Worm (Caenorhabditis elegans) whole organism, L1 larva: ENCODE measurements around the gene idpb-5.
A peak's percentile ranks its signal among the peaks of the same experiment; 100 is the strongest.

Experiments
- C04F5.9 ChIP-seq: sonication (generic microtip); optimal IDR thresholded peaks from 2 replicates; lab custom pipeline; 2016; ENCODE audit warnings: missing genetic modification characterization, missing compliant biosample characterization
- C16A3.4 ChIP-seq: fragments of 150-350 bp; optimal IDR thresholded peaks from 2 replicates; lab custom pipeline; 2014; ENCODE audit warnings: missing biosample characterization, missing genetic modification characterization
- Y116A8C.19 ChIP-seq: sonication (generic microtip); optimal IDR thresholded peaks from 2 replicates; lab custom pipeline; 2016; ENCODE audit warnings: missing compliant biosample characterization, missing genetic modification characterization, borderline replicate concordance
- aha-1 ChIP-seq: fragments of 150-350 bp; optimal IDR thresholded peaks from 2 replicates; lab custom pipeline; 2014; ENCODE audit warnings: missing biosample characterization, missing genetic modification characterization
- alr-1 ChIP-seq: fragments of 200-800 bp; sonication (Bioruptor generic); optimal IDR thresholded peaks from 2 replicates; lab custom pipeline; 2018; ENCODE audit warnings: borderline replicate concordance, mild to moderate bottlenecking, missing genetic modification characterization, missing compliant biosample characterization
- aly-2 ChIP-seq: fragments of 150-350 bp; optimal IDR thresholded peaks from 2 replicates; lab custom pipeline; 2014; ENCODE audit warnings: missing biosample characterization, missing genetic modification characterization
- ama-1 ChIP-seq: fragments of 150-350 bp; optimal IDR thresholded peaks from 2 replicates; lab custom pipeline; 2014
- blmp-1 ChIP-seq: fragments of 150-350 bp; optimal IDR thresholded peaks from 2 replicates; lab custom pipeline; 2014; ENCODE audit warnings: missing biosample characterization, missing genetic modification characterization
- ceh-63 ChIP-seq: fragments of 200-800 bp; sonication (Bioruptor generic); optimal IDR thresholded peaks from 2 replicates; lab custom pipeline; 2018; ENCODE audit warnings: mild to moderate bottlenecking, missing genetic modification characterization, missing compliant biosample characterization
- ceh-8 ChIP-seq: fragments of 200-800 bp; sonication (Bioruptor generic); optimal IDR thresholded peaks from 2 replicates; lab custom pipeline; 2018; ENCODE audit warnings: mild to moderate bottlenecking, missing genetic modification characterization, moderate library complexity, missing compliant biosample characterization
- ceh-90 ChIP-seq: sonication (generic microtip); optimal IDR thresholded peaks from 2 replicates; lab custom pipeline; 2016; ENCODE audit warnings: missing genetic modification characterization, missing compliant biosample characterization
- dsc-1 ChIP-seq: sonication (generic microtip); optimal IDR thresholded peaks from 2 replicates; lab custom pipeline; 2016; ENCODE audit warnings: mild to moderate bottlenecking, missing genetic modification characterization, missing compliant biosample characterization
- efl-1 ChIP-seq, 4 experiments: fragments of 150-350 bp; optimal IDR thresholded peaks in 3 of 4; peaks in 1 of 4; 1 replicate in 1 of 4; 2 replicates in 3 of 4; lab custom pipeline; 2014; ENCODE audit warnings: missing biosample characterization in 2 of 4, missing genetic modification characterization in 2 of 4, missing genetic modification reagents in 2 of 4
- egl-13 ChIP-seq: sonication (generic microtip); optimal IDR thresholded peaks from 2 replicates; lab custom pipeline; 2016; ENCODE audit warnings: missing genotype, missing genetic modification reagents, missing genetic modification characterization, missing compliant biosample characterization
- egl-27 ChIP-seq, 2 experiments: fragments of 150-350 bp in 1 of 2; sonication (generic microtip); optimal IDR thresholded peaks; 3 replicates each; lab custom pipeline; 2017 to 2018; ENCODE audit warnings: missing biosample characterization in 2 of 2, missing genetic modification characterization in 2 of 2, missing genetic modification reagents in 2 of 2
- elt-2 ChIP-seq: sonication (generic microtip); optimal IDR thresholded peaks from 2 replicates; lab custom pipeline; 2016; ENCODE audit warnings: missing genetic modification characterization, mild to moderate bottlenecking, inconsistent platforms, missing compliant biosample characterization, missing genetic modification reagents
- elt-3 ChIP-seq, 6 experiments: fragments of 150-350 bp in 1 of 6; sonication (generic microtip); optimal IDR thresholded peaks; 2 replicates each; lab custom pipeline; 2017 to 2018; ENCODE audit warnings: missing biosample characterization in 6 of 6, missing genetic modification characterization in 6 of 6, inconsistent platforms in 1 of 6
- hpl-2 ChIP-seq: fragments of 150-350 bp; optimal IDR thresholded peaks from 2 replicates; lab custom pipeline; 2014; ENCODE audit warnings: missing biosample characterization, missing genetic modification reagents, missing genetic modification characterization
- irx-1 ChIP-seq: sonication (generic microtip); optimal IDR thresholded peaks from 2 replicates; lab custom pipeline; 2016; ENCODE audit warnings: missing genetic modification characterization, missing compliant biosample characterization
- isw-1 ChIP-seq: fragments of 200-800 bp; sonication (Bioruptor generic); IDR thresholded peaks from 2 replicates; pipeline ENCODE4 v1.3.6; 2022; ENCODE audit warnings: missing genetic modification characterization, missing compliant biosample characterization
- lin-15B ChIP-seq: fragments of 150-350 bp; sonication (generic microtip); optimal IDR thresholded peaks from 3 replicates; lab custom pipeline; 2014; ENCODE audit warnings: missing biosample characterization, missing genetic modification characterization
- lin-35 ChIP-seq, 2 experiments: fragments of 150-350 bp; optimal IDR thresholded peaks; 2 replicates each; lab custom pipeline; 2014; ENCODE audit warnings: missing biosample characterization in 2 of 2, missing genetic modification characterization in 2 of 2, missing genetic modification reagents in 2 of 2
- mab-9 ChIP-seq: fragments of 200-800 bp; sonication (Bioruptor generic); IDR thresholded peaks from 2 replicates; pipeline ENCODE4 v1.3.6; 2022; ENCODE audit warnings: missing genetic modification reagents, missing genetic modification characterization, missing compliant biosample characterization
- nhr-12 ChIP-seq: sonication (generic microtip); optimal IDR thresholded peaks from 2 replicates; lab custom pipeline; 2017; ENCODE audit warnings: missing biosample characterization, missing genetic modification characterization
- nhr-19 ChIP-seq: fragments of 200-800 bp; sonication (Bioruptor generic); conservative IDR thresholded peaks from 2 replicates; pipeline ENCODE4 v1.3.6; 2022; ENCODE audit warnings: missing genetic modification characterization, missing compliant biosample characterization
- nhr-237 ChIP-seq: fragments of 150-350 bp; optimal IDR thresholded peaks from 2 replicates; lab custom pipeline; 2014; ENCODE audit warnings: missing biosample characterization, missing genetic modification characterization
- nhr-28 ChIP-seq: fragments of 150-350 bp; optimal IDR thresholded peaks from 2 replicates; lab custom pipeline; 2014; ENCODE audit warnings: missing biosample characterization, missing genetic modification characterization
- nhr-47 ChIP-seq: sonication (generic microtip); optimal IDR thresholded peaks from 2 replicates; lab custom pipeline; 2016; ENCODE audit warnings: mild to moderate bottlenecking, missing genetic modification characterization, moderate library complexity, missing compliant biosample characterization
- nhr-76 ChIP-seq: sonication (generic microtip); optimal IDR thresholded peaks from 2 replicates; lab custom pipeline; 2017; ENCODE audit warnings: missing biosample characterization, missing genetic modification characterization
- nhr-84 ChIP-seq: sonication (generic microtip); optimal IDR thresholded peaks from 2 replicates; lab custom pipeline; 2017; ENCODE audit warnings: missing biosample characterization, missing genetic modification characterization
- nhr-85 ChIP-seq: sonication (generic microtip); peaks from one replicate; lab custom pipeline; 2016; ENCODE audit warnings: missing genetic modification characterization, inconsistent platforms, missing compliant biosample characterization
- nhr-90 ChIP-seq: sonication (generic microtip); optimal IDR thresholded peaks from 2 replicates; lab custom pipeline; 2016; ENCODE audit warnings: mild to moderate bottlenecking, missing genetic modification characterization, missing compliant biosample characterization; ENCODE audit not compliant: poor library complexity
- pag-3 ChIP-seq: sonication (generic microtip); optimal IDR thresholded peaks from 2 replicates; lab custom pipeline; 2017; ENCODE audit warnings: missing genetic modification characterization, mild to moderate bottlenecking, missing compliant biosample characterization, antibody characterized with exemption, borderline replicate concordance; ENCODE audit not compliant: insufficient read depth
- pax-3 ChIP-seq: fragments of 200-800 bp; sonication (Bioruptor generic); optimal IDR thresholded peaks from 2 replicates; lab custom pipeline; 2018; ENCODE audit warnings: mild to moderate bottlenecking, missing genetic modification characterization, moderate library complexity, missing compliant biosample characterization
- pqm-1 ChIP-seq: sonication (generic microtip); optimal IDR thresholded peaks from 3 replicates; lab custom pipeline; 2017; ENCODE audit warnings: missing biosample characterization, missing genetic modification characterization
- skn-1 ChIP-seq: fragments of 150-350 bp; optimal IDR thresholded peaks from 2 replicates; lab custom pipeline; 2014; ENCODE audit warnings: missing biosample characterization, missing genetic modification characterization
- snpc-4 ChIP-seq: fragments of 150-350 bp; optimal IDR thresholded peaks from 2 replicates; lab custom pipeline; 2014; ENCODE audit warnings: missing biosample characterization, missing genetic modification characterization
- snu-23 ChIP-seq: sonication (generic microtip); optimal IDR thresholded peaks from 2 replicates; lab custom pipeline; 2016; ENCODE audit warnings: missing genetic modification characterization, missing compliant biosample characterization
- sup-37 ChIP-seq: fragments of 200-800 bp; sonication (Bioruptor generic); optimal IDR thresholded peaks from 2 replicates; lab custom pipeline; 2018; ENCODE audit warnings: mild to moderate bottlenecking, missing genetic modification characterization, missing compliant biosample characterization
- tbx-2 ChIP-seq: sonication (generic microtip); optimal IDR thresholded peaks from 2 replicates; lab custom pipeline; 2016; ENCODE audit warnings: missing genetic modification characterization, missing compliant biosample characterization
- unc-130 ChIP-seq: fragments of 150-350 bp; optimal IDR thresholded peaks from 2 replicates; lab custom pipeline; 2017; ENCODE audit warnings: missing biosample characterization, missing genetic modification characterization, inconsistent platforms
- unc-30 ChIP-seq: sonication (generic microtip); optimal IDR thresholded peaks from 2 replicates; lab custom pipeline; 2017; ENCODE audit warnings: missing biosample characterization, missing genetic modification characterization
- unc-62 ChIP-seq: fragments of 150-350 bp; optimal IDR thresholded peaks from 2 replicates; lab custom pipeline; 2014; ENCODE audit warnings: missing biosample characterization, missing genetic modification reagents, missing genetic modification characterization
- unc-98 ChIP-seq: fragments of 200-800 bp; sonication (Bioruptor generic); IDR thresholded peaks from 2 replicates; pipeline ENCODE4 v1.3.6; 2022; ENCODE audit warnings: missing genetic modification characterization, missing compliant biosample characterization
- vab-15 ChIP-seq: sonication (generic microtip); optimal IDR thresholded peaks from 2 replicates; lab custom pipeline; 2017; ENCODE audit warnings: missing genotype, mild to moderate bottlenecking, missing genetic modification characterization, missing compliant biosample characterization
- xbp-1 ChIP-seq: sonication (generic microtip); optimal IDR thresholded peaks from 2 replicates; lab custom pipeline; 2016; ENCODE audit warnings: missing genetic modification characterization, missing compliant biosample characterization
- zag-1 ChIP-seq: fragments of 150-350 bp; optimal IDR thresholded peaks from 2 replicates; lab custom pipeline; 2014; ENCODE audit warnings: missing biosample characterization, missing genetic modification characterization
- zip-4 ChIP-seq: fragments of 200-800 bp; sonication (Bioruptor generic); optimal IDR thresholded peaks from 2 replicates; lab custom pipeline; 2018; ENCODE audit warnings: mild to moderate bottlenecking, missing genetic modification characterization, moderate library complexity, missing compliant biosample characterization
- ztf-4 ChIP-seq: fragments of 150-350 bp; optimal IDR thresholded peaks from 2 replicates; lab custom pipeline; 2014; ENCODE audit warnings: missing biosample characterization, missing genetic modification characterization

The idpb-5 gene

DNA sequence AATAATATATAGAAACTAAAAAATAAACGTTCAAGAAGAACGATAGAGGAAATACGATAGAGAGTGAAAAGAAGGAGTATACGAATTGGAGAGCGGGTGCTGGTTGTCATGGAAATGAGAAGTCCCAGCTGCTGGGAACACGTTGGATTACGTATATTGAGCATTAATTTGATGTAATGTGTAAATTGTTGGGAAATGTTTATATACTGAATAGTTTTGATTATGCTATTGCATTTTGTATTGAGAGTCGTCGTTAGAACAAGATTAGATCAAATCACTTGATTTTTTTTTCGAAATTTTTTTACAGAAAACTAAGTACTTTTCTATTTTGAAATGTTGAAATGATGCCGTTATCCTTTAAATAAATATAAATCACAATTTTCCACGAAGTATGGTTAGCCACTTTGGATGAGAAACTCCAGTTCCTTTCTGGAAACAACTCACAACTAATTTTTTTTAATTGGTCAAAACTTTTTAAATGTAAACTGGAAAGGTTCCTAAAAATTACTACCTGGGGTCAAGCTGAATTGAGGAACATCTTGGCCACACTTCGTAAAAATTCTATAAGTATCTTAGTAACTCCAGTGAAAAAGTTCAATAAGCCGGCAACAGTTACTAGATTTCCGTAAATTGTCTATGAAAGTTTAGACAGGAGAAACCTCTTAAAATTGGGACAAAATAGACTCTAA lies 4.5 kb downstream of the idpb-5 start, which contains the start of gene nphp-4:
Gene nphp-4, minus strand, starts transcription at position 51 of the 689 bp plus-strand sequence.
- TF ChIP-seq efl-1 (optimal IDR thresholded peaks at IDR 0.05; lab: Kevin White, UChicago) (no peak), efl-1 (GFP tag; optimal IDR thresholded peaks at IDR 0.05 in 1 of 2; lab: Kevin White, UChicago) (peak in 1 of 2 experiments; percentile 52), zag-1 (tag; lab: Kevin White, UChicago) (no peak), pax-3 (tag; lab: Kevin White, UChicago) (no peak)

DNA sequence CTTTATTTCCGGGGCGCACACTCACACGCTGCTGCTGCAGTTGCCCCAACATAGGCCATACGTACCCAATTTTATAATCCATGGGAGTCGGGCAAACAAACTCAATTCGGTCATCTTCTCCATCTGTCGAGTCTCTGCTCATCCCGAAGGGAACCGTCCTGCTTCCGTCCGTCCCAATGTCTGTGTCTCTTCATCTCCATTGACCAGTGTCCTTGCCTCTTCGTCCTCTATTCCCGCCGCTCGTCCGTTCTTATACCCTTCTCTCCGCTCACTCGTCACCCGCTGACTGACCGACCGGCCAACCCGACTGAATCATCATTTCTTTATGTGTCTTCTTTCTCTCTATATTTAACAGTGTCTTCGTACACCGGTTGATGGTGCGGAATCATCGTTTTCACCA lies 5.5 kb downstream of the idpb-5 start:
- TF ChIP-seq unc-98 (no peak), unc-30 (tag; lab: Kevin White, UChicago) (no peak), unc-130 (no peak), C16A3.4 (no peak), nhr-12 (no peak), Y116A8C.19 (tag; lab: Kevin White, UChicago) (no peak), nhr-28 (tag; lab: Kevin White, UChicago) (no peak), snu-23 (GFP tag; lab: Kevin White, UChicago) (peak; percentile 37), nhr-84 (no peak), nhr-85 (tag; lab: Kevin White, UChicago) (no peak), aly-2 (tag; lab: Kevin White, UChicago) (no peak), ceh-63 (GFP tag; lab: Kevin White, UChicago) (no peak), C04F5.9 (no peak), ceh-8 (GFP tag; lab: Kevin White, UChicago) (no peak), efl-1 (optimal IDR thresholded peaks at IDR 0.05; lab: Kevin White, UChicago) (no peak), efl-1 (GFP tag; optimal IDR thresholded peaks at IDR 0.05 in 1 of 2; lab: Kevin White, UChicago) (peak in 1 of 2 experiments; percentile 33), sup-37 (GFP tag; lab: Kevin White, UChicago) (no peak), isw-1 (GFP tag; lab: Robert Waterston, UW) (no peak; the same call in 1 of the 2 replicates), irx-1 (tag; lab: Kevin White, UChicago) (no peak), ztf-4 (no peak), nhr-47 (tag; lab: Kevin White, UChicago) (peak; percentile 30), vab-15 (no peak), elt-2 (tag; lab: Kevin White, UChicago) (no peak), nhr-90 (tag; lab: Kevin White, UChicago) (peak; percentile 19), snpc-4 (tag; lab: Kevin White, UChicago) (peak; percentile 38), unc-62 (GFP tag; lab: Kevin White, UChicago) (no peak), zag-1 (tag; lab: Kevin White, UChicago) (no peak), hpl-2 (GFP tag; lab: Kevin White, UChicago) (no peak), egl-13 (tag; lab: Kevin White, UChicago) (no peak), pqm-1 (no peak), ceh-90 (tag; lab: Kevin White, UChicago) (no peak), pax-3 (tag; lab: Kevin White, UChicago) (no peak), nhr-237 (tag; lab: Kevin White, UChicago) (no peak), lin-15B (tag; lab: Kevin White, UChicago) (no peak), xbp-1 (tag; lab: Kevin White, UChicago) (no peak), aha-1 (no peak), egl-27 (tag; optimal IDR thresholded peaks at IDR 0.05; lab: Kevin White, UChicago) (no peak), elt-3 (tag; optimal IDR thresholded peaks at IDR 0.05; lab: Kevin White, UChicago) (no peak), alr-1 (tag; lab: Kevin White, UChicago) (no peak), pag-3 (tag; lab: Kevin White, UChicago) (no peak), nhr-76 (tag; lab: Kevin White, UChicago) (no peak), blmp-1 (peak; percentile 60), dsc-1 (tag; lab: Kevin White, UChicago) (no peak), zip-4 (GFP tag; lab: Kevin White, UChicago) (no peak), nhr-19 (GFP tag; lab: Robert Waterston, UW) (no peak), ama-1 (no peak), tbx-2 (no peak), skn-1 (tag; lab: Kevin White, UChicago) (peak; percentile 59), mab-9 (0 out of 2 replicates have a peak, but pooled peaks have one; percentile 8), lin-35 (GFP tag; optimal IDR thresholded peaks at IDR 0.05; lab: Kevin White, UChicago) (peak; percentile 38 to 43)
